Worm (Caenorhabditis elegans) whole organism, L2 larva: ENCODE data around the gene frpr-7.
A peak's percentile ranks its signal among the peaks of the same experiment; 100 is the strongest.

Source experiments
- C34F6.9 ChIP-seq: fragments of 150-350 bp; optimal IDR thresholded peaks from 2 replicates; lab custom pipeline; 2014; ENCODE audit warnings: missing biosample characterization, missing genetic modification characterization
- F13H6.1 ChIP-seq: sonication (generic microtip); optimal IDR thresholded peaks from 2 replicates; lab custom pipeline; 2016; ENCODE audit warnings: missing genetic modification characterization, missing compliant biosample characterization
- Y55F3AM.14 ChIP-seq: fragments of 200-800 bp; sonication (Bioruptor generic); optimal IDR thresholded peaks from 2 replicates; lab custom pipeline; 2018; ENCODE audit warnings: mild to moderate bottlenecking, missing genetic modification characterization, missing compliant biosample characterization
- ZK546.5 ChIP-seq: sonication (generic microtip); optimal IDR thresholded peaks from 2 replicates; lab custom pipeline; 2017; ENCODE audit warnings: missing biosample characterization, missing genetic modification characterization
- alr-1 ChIP-seq: fragments of 150-350 bp; optimal IDR thresholded peaks from 2 replicates; lab custom pipeline; 2014; ENCODE audit warnings: missing biosample characterization, missing genetic modification characterization
- aly-2 ChIP-seq: fragments of 150-350 bp; optimal IDR thresholded peaks from 2 replicates; lab custom pipeline; 2014; ENCODE audit warnings: missing biosample characterization, missing genetic modification characterization
- ama-1 ChIP-seq: fragments of 150-350 bp; optimal IDR thresholded peaks from 2 replicates; lab custom pipeline; 2018; ENCODE audit warnings: inconsistent platforms
- blmp-1 ChIP-seq: sonication (generic microtip); optimal IDR thresholded peaks from 2 replicates; lab custom pipeline; 2017; ENCODE audit warnings: missing genetic modification characterization, mild to moderate bottlenecking, missing compliant biosample characterization, antibody characterized with exemption, moderate library complexity; ENCODE audit not compliant: insufficient read depth
- ceh-16 ChIP-seq: fragments of 150-350 bp; optimal IDR thresholded peaks from 2 replicates; lab custom pipeline; 2014; ENCODE audit warnings: missing biosample characterization, missing genetic modification characterization
- ceh-82 ChIP-seq: fragments of 150-350 bp; optimal IDR thresholded peaks from 2 replicates; lab custom pipeline; 2014; ENCODE audit warnings: missing biosample characterization, missing genetic modification characterization
- crh-2 ChIP-seq: sonication (generic microtip); optimal IDR thresholded peaks from 2 replicates; lab custom pipeline; 2017; ENCODE audit warnings: missing biosample characterization, missing genetic modification characterization
- dmd-4 ChIP-seq: sonication (generic microtip); optimal IDR thresholded peaks from 2 replicates; lab custom pipeline; 2017; ENCODE audit warnings: missing biosample characterization, missing genetic modification characterization
- egl-27 ChIP-seq: sonication (generic microtip); optimal IDR thresholded peaks from 3 replicates; lab custom pipeline; 2017; ENCODE audit warnings: missing biosample characterization, missing genetic modification reagents, missing genetic modification characterization
- elt-1 ChIP-seq: fragments of 150-350 bp; optimal IDR thresholded peaks from 2 replicates; lab custom pipeline; 2014; ENCODE audit warnings: missing biosample characterization, missing genetic modification characterization
- elt-3 ChIP-seq: sonication (generic microtip); optimal IDR thresholded peaks from 2 replicates; lab custom pipeline; 2017; ENCODE audit warnings: missing biosample characterization, missing genetic modification characterization
- fos-1 ChIP-seq: fragments of 150-350 bp; optimal IDR thresholded peaks from 2 replicates; lab custom pipeline; 2014; ENCODE audit warnings: missing biosample characterization, missing genetic modification characterization
- gmeb-1 ChIP-seq: fragments of 150-350 bp; optimal IDR thresholded peaks from 2 replicates; lab custom pipeline; 2014; ENCODE audit warnings: missing biosample characterization, missing genetic modification characterization
- lin-11 ChIP-seq: fragments of 150-350 bp; sonication (generic microtip); optimal IDR thresholded peaks from 2 replicates; lab custom pipeline; 2014; ENCODE audit warnings: missing biosample characterization, missing genetic modification characterization, inconsistent platforms, mixed read lengths
- lin-13 ChIP-seq: fragments of 150-350 bp; optimal IDR thresholded peaks from 2 replicates; lab custom pipeline; 2014; ENCODE audit warnings: missing biosample characterization, missing genetic modification reagents, missing genetic modification characterization
- lin-39 ChIP-seq: fragments of 150-350 bp; optimal IDR thresholded peaks from 2 replicates; lab custom pipeline; 2014; ENCODE audit warnings: missing biosample characterization, missing genetic modification reagents, missing genetic modification characterization
- lsy-2 ChIP-seq, 2 experiments: fragments of 150-350 bp in 1 of 2; sonication (generic microtip) in 1 of 2; optimal IDR thresholded peaks; 2 replicates each; lab custom pipeline; 2014 to 2017; ENCODE audit warnings: missing biosample characterization in 2 of 2, missing genetic modification characterization in 2 of 2
- mab-5 ChIP-seq: fragments of 150-350 bp; optimal IDR thresholded peaks from 2 replicates; lab custom pipeline; 2014; ENCODE audit warnings: missing biosample characterization, missing genetic modification characterization
- mbf-1 ChIP-seq: sonication (generic microtip); optimal IDR thresholded peaks from 2 replicates; lab custom pipeline; 2017; ENCODE audit warnings: missing biosample characterization, missing genetic modification characterization
- mdl-1 ChIP-seq, 2 experiments: fragments of 150-350 bp in 1 of 2; sonication (generic microtip) in 1 of 2; optimal IDR thresholded peaks; 2 replicates each; lab custom pipeline; 2017; ENCODE audit warnings: missing biosample characterization in 2 of 2, missing genetic modification characterization in 2 of 2
- nhr-10 ChIP-seq: sonication (generic microtip); optimal IDR thresholded peaks from 2 replicates; lab custom pipeline; 2017; ENCODE audit warnings: missing biosample characterization, missing genetic modification characterization
- nhr-11 ChIP-seq: fragments of 150-350 bp; optimal IDR thresholded peaks from 2 replicates; lab custom pipeline; 2014; ENCODE audit warnings: missing biosample characterization, missing genetic modification characterization
- nhr-12 ChIP-seq: fragments of 150-350 bp; optimal IDR thresholded peaks from 2 replicates; lab custom pipeline; 2014; ENCODE audit warnings: missing biosample characterization, missing genetic modification characterization
- nhr-129 ChIP-seq: fragments of 150-350 bp; optimal IDR thresholded peaks from 2 replicates; lab custom pipeline; 2014; ENCODE audit warnings: missing biosample characterization, missing genetic modification characterization
- nhr-21 ChIP-seq: fragments of 150-350 bp; optimal IDR thresholded peaks from 2 replicates; lab custom pipeline; 2014; ENCODE audit warnings: missing biosample characterization, missing genetic modification characterization
- nhr-23 ChIP-seq: fragments of 150-350 bp; optimal IDR thresholded peaks from 2 replicates; lab custom pipeline; 2014; ENCODE audit warnings: missing biosample characterization, missing genetic modification reagents, missing genetic modification characterization
- nhr-237 ChIP-seq: fragments of 150-350 bp; optimal IDR thresholded peaks from 2 replicates; lab custom pipeline; 2014; ENCODE audit warnings: missing biosample characterization, missing genetic modification characterization
- nhr-25 ChIP-seq: fragments of 150-350 bp; sonication (generic microtip); optimal IDR thresholded peaks from 3 replicates; lab custom pipeline; 2014; ENCODE audit warnings: missing biosample characterization, missing genetic modification characterization
- nhr-6 ChIP-seq: fragments of 150-350 bp; optimal IDR thresholded peaks from 2 replicates; lab custom pipeline; 2014; ENCODE audit warnings: missing biosample characterization, missing genetic modification characterization
- nhr-77 ChIP-seq: fragments of 150-350 bp; optimal IDR thresholded peaks from 2 replicates; lab custom pipeline; 2014; ENCODE audit warnings: missing biosample characterization, missing genetic modification characterization
- peb-1 ChIP-seq: fragments of 150-350 bp; optimal IDR thresholded peaks from 2 replicates; lab custom pipeline; 2014; ENCODE audit warnings: missing biosample characterization, missing genetic modification characterization
- sem-4 ChIP-seq: fragments of 150-350 bp; optimal IDR thresholded peaks from 2 replicates; lab custom pipeline; 2014; ENCODE audit warnings: missing biosample characterization, missing genetic modification reagents, missing genetic modification characterization
- skn-1 ChIP-seq: sonication (generic microtip); optimal IDR thresholded peaks from 2 replicates; lab custom pipeline; 2017; ENCODE audit warnings: missing biosample characterization, missing genetic modification characterization
- sma-3 ChIP-seq: sonication (generic microtip); optimal IDR thresholded peaks from 2 replicates; lab custom pipeline; 2016; ENCODE audit warnings: missing genetic modification reagents, missing genetic modification characterization, missing compliant biosample characterization
- sma-9 ChIP-seq, 2 experiments: fragments of 150-350 bp in 1 of 2; sonication (generic microtip) in 1 of 2; optimal IDR thresholded peaks; 2 replicates each; lab custom pipeline; 2014 to 2016; ENCODE audit warnings: missing genetic modification characterization in 2 of 2, mild to moderate bottlenecking in 1 of 2, missing biosample characterization in 1 of 2, missing compliant biosample characterization in 1 of 2, missing genetic modification reagents in 1 of 2, moderate library complexity in 1 of 2
- snpc-4 ChIP-seq: fragments of 150-350 bp; optimal IDR thresholded peaks from 2 replicates; lab custom pipeline; 2014; ENCODE audit warnings: missing biosample characterization, missing genetic modification characterization
- unc-39 ChIP-seq: fragments of 150-350 bp; optimal IDR thresholded peaks from 2 replicates; lab custom pipeline; 2014; ENCODE audit warnings: missing biosample characterization, missing genetic modification characterization
- unc-55 ChIP-seq: fragments of 150-350 bp; sonication (generic microtip); optimal IDR thresholded peaks from 3 replicates; lab custom pipeline; 2014; ENCODE audit warnings: missing biosample characterization, missing genetic modification reagents, missing genetic modification characterization
- unc-62 ChIP-seq: fragments of 150-350 bp; optimal IDR thresholded peaks from 2 replicates; lab custom pipeline; 2014; ENCODE audit warnings: missing biosample characterization, missing genetic modification reagents, missing genetic modification characterization
- zag-1 ChIP-seq: fragments of 150-350 bp; optimal IDR thresholded peaks from 2 replicates; lab custom pipeline; 2014; ENCODE audit warnings: missing biosample characterization, missing genetic modification characterization
- ztf-1 ChIP-seq: fragments of 200-800 bp; sonication (Bioruptor generic); conservative IDR thresholded peaks from 2 replicates; pipeline ENCODE4 v1.3.6; 2022; ENCODE audit warnings: missing genetic modification characterization, missing compliant biosample characterization
- ztf-11 ChIP-seq: sonication (generic microtip); optimal IDR thresholded peaks from 2 replicates; lab custom pipeline; 2017; ENCODE audit warnings: missing biosample characterization, missing genetic modification characterization
- ztf-4 ChIP-seq: fragments of 150-350 bp; optimal IDR thresholded peaks from 2 replicates; lab custom pipeline; 2014; ENCODE audit warnings: missing biosample characterization, missing genetic modification characterization

frpr-7 gene

ce11 chrX:17627382-17627781 is 47.7 kb upstream of the frpr-7 start:
- TF ChIP-seq nhr-129 (tag; lab: Kevin White, UChicago) (peak; percentile 55), mbf-1 (tag; lab: Kevin White, UChicago) (no peak), Y55F3AM.14 (GFP tag; lab: Kevin White, UChicago) (no peak), ceh-82 (tag; lab: Kevin White, UChicago) (no peak), lin-11 (tag; lab: Kevin White, UChicago) (no peak), ztf-1 (GFP tag; lab: Robert Waterston, UW) (no peak), sma-9 (GFP tag; optimal IDR thresholded peaks at IDR 0.05; lab: Kevin White, UChicago) (peak; percentile 39), sma-9 (tag; optimal IDR thresholded peaks at IDR 0.05; lab: Kevin White, UChicago) (no peak), nhr-6 (tag; lab: Kevin White, UChicago) (no peak), nhr-21 (tag; lab: Kevin White, UChicago) (no peak), blmp-1 (tag; lab: Kevin White, UChicago) (no peak), alr-1 (no peak), dmd-4 (tag; lab: Kevin White, UChicago) (no peak), nhr-77 (tag; lab: Kevin White, UChicago) (no peak), skn-1 (no peak), ztf-4 (tag; lab: Kevin White, UChicago) (peak; percentile 26), nhr-23 (no peak), fos-1 (tag; lab: Kevin White, UChicago) (no peak), nhr-11 (no peak), lin-39 (tag; lab: Kevin White, UChicago) (no peak), lin-13 (GFP tag; lab: Kevin White, UChicago) (no peak), nhr-237 (tag; lab: Kevin White, UChicago) (no peak), sma-3 (GFP tag; lab: Kevin White, UChicago) (no peak), snpc-4 (tag; lab: Kevin White, UChicago) (peak; percentile 16), ztf-11 (no peak), lsy-2 (tag; optimal IDR thresholded peaks at IDR 0.05; lab: Kevin White, UChicago) (peak in 1 of 2 experiments; percentile 41), unc-55 (peak; percentile 52), C34F6.9 (tag; lab: Kevin White, UChicago) (peak; percentile 62), mdl-1 (tag; optimal IDR thresholded peaks at IDR 0.05; lab: Kevin White, UChicago) (peak in 1 of 2 experiments; percentile 41), elt-1 (tag; lab: Kevin White, UChicago) (no peak), ZK546.5 (no peak), ceh-16 (no peak), zag-1 (tag; lab: Kevin White, UChicago) (peak; percentile 63), elt-3 (tag; lab: Kevin White, UChicago) (no peak), peb-1 (tag; lab: Kevin White, UChicago) (no peak), aly-2 (tag; lab: Kevin White, UChicago) (no peak), nhr-12 (tag; lab: Kevin White, UChicago) (no peak), nhr-25 (tag; lab: Kevin White, UChicago) (no peak), unc-39 (no peak), F13H6.1 (tag; lab: Kevin White, UChicago) (peak; percentile 61), sem-4 (peak; percentile 20), mab-5 (peak; percentile 10), ama-1 (lab: Kevin White, UChicago) (peak; percentile 16), crh-2 (peak; percentile 41), egl-27 (no peak), gmeb-1 (tag; lab: Kevin White, UChicago) (no peak), unc-62 (GFP tag; lab: Kevin White, UChicago) (no peak), nhr-10 (tag; lab: Kevin White, UChicago) (no peak)
